Fruit fly (Drosophila melanogaster) whole organism, embryonic: ENCODE data around the gene CG16972.

Experiments
- Atf-2 ChIP-seq: fragments of 200-800 bp; sonication (Bioruptor generic); optimal IDR thresholded peaks from 2 replicates; lab custom pipeline; 2016; ENCODE audit warnings: missing biosample characterization, missing genetic modification characterization
- Bgb ChIP-seq: fragments of 200-800 bp; sonication (Bioruptor generic); IDR thresholded peaks from 2 replicates; pipeline ENCODE4 v1.3.6; 2022; ENCODE audit warnings: missing biosample characterization, missing genetic modification characterization; ENCODE audit not compliant: partially characterized antibody
- CG10431 ChIP-seq: fragments of 200-800 bp; sonication (Bioruptor generic); optimal IDR thresholded peaks from 3 replicates; lab custom pipeline; 2018; ENCODE audit warnings: missing biosample characterization, mild to moderate bottlenecking, missing genetic modification characterization
- CG11504 ChIP-seq: fragments of 200-800 bp; sonication (Bioruptor generic); optimal IDR thresholded peaks from 3 replicates; lab custom pipeline; 2019; ENCODE audit warnings: missing biosample characterization, mild to moderate bottlenecking, missing genetic modification characterization, moderate library complexity
- CG13894 ChIP-seq: fragments of 200-800 bp; sonication (Bioruptor generic); optimal IDR thresholded peaks from 3 replicates; lab custom pipeline; 2018; ENCODE audit warnings: missing biosample characterization, mild to moderate bottlenecking, missing genetic modification characterization, moderate library complexity
- CG15601 ChIP-seq: fragments of 200-800 bp; sonication (Bioruptor generic); optimal IDR thresholded peaks from 3 replicates; lab custom pipeline; 2019; ENCODE audit warnings: missing biosample characterization, mild to moderate bottlenecking, missing genetic modification characterization, moderate library complexity
- CG17328 ChIP-seq: fragments of 200-800 bp; sonication (Bioruptor generic); IDR thresholded peaks from 2 replicates; pipeline ENCODE4 v1.3.6; 2022; ENCODE audit warnings: missing biosample characterization, missing genetic modification characterization
- CG18262 ChIP-seq: fragments of 200-800 bp; optimal IDR thresholded peaks from 3 replicates; lab custom pipeline; 2019; ENCODE audit warnings: missing biosample characterization, mild to moderate bottlenecking, missing genetic modification characterization, moderate library complexity
- CG2199 ChIP-seq: fragments of 200-800 bp; sonication (Bioruptor generic); IDR thresholded peaks from 3 replicates; pipeline ENCODE4 v1.3.6; 2022; ENCODE audit warnings: missing biosample characterization, missing genetic modification characterization
- CG6175 ChIP-seq: fragments of 200-800 bp; sonication (Bioruptor generic); IDR thresholded peaks from 3 replicates; pipeline ENCODE4 v1.3.6; 2022; ENCODE audit warnings: missing biosample characterization, missing genetic modification characterization
- CG7372 ChIP-seq: fragments of 200-800 bp; sonication (Bioruptor generic); IDR thresholded peaks from 2 replicates; pipeline ENCODE4 v1.3.6; 2022; ENCODE audit warnings: missing biosample characterization, missing genetic modification characterization
- CG9797 ChIP-seq: fragments of 200-800 bp; sonication (Bioruptor generic); optimal IDR thresholded peaks from 3 replicates; lab custom pipeline; 2018; ENCODE audit warnings: missing biosample characterization, mild to moderate bottlenecking, missing genetic modification characterization
- CG9876 ChIP-seq: fragments of 200-800 bp; sonication (Bioruptor generic); optimal IDR thresholded peaks from 2 replicates; lab custom pipeline; 2016; ENCODE audit warnings: missing biosample characterization, missing genetic modification characterization
- E2f2 ChIP-seq: fragments of 200-800 bp; sonication (Bioruptor generic); IDR thresholded peaks from 2 replicates; pipeline ENCODE4 v1.3.6; 2022; ENCODE audit warnings: missing biosample characterization, missing genetic modification characterization
- Ets97D ChIP-seq: fragments of 200-800 bp; sonication (Bioruptor generic); optimal IDR thresholded peaks from 3 replicates; lab custom pipeline; 2016; ENCODE audit warnings: missing biosample characterization, missing genetic modification characterization
- Hey ChIP-seq: fragments of 200-800 bp; sonication (Bioruptor generic); optimal IDR thresholded peaks from 3 replicates; lab custom pipeline; 2018; ENCODE audit warnings: missing biosample characterization, mild to moderate bottlenecking, missing genetic modification characterization
- HmgD ChIP-seq: fragments of 200-800 bp; sonication (Bioruptor generic); optimal IDR thresholded peaks from 3 replicates; lab custom pipeline; 2016; ENCODE audit warnings: missing biosample characterization, missing genetic modification characterization
- HmgZ ChIP-seq: fragments of 200-800 bp; sonication (Bioruptor generic); optimal IDR thresholded peaks from 2 replicates; lab custom pipeline; 2018; ENCODE audit warnings: missing biosample characterization, mild to moderate bottlenecking, missing genetic modification characterization
- Hr39 ChIP-seq: fragments of >200 bp; optimal IDR thresholded peaks from 2 replicates; lab custom pipeline; 2017
- Med ChIP-seq: fragments of 200-800 bp; sonication (Bioruptor generic); peaks from one replicate; lab custom pipeline; 2016; ENCODE audit warnings: missing biosample characterization, missing genetic modification characterization, mild to moderate bottlenecking, inconsistent platforms, moderate library complexity
- Oaz ChIP-seq: fragments of 200-800 bp; sonication (Bioruptor generic); IDR thresholded peaks from 2 replicates; pipeline ENCODE4 v1.3.6; 2022; ENCODE audit warnings: missing biosample characterization, missing genetic modification characterization
- Scr ChIP-seq: fragments of 200-800 bp; sonication (Bioruptor generic); IDR thresholded peaks from 2 replicates; pipeline ENCODE4 v1.3.6; 2022; ENCODE audit warnings: missing biosample characterization, missing genetic modification characterization; ENCODE audit not compliant: partially characterized antibody
- Xrp1 ChIP-seq: fragments of 200-800 bp; sonication (Bioruptor generic); IDR thresholded peaks from 2 replicates; pipeline ENCODE4 v1.3.6; 2022; ENCODE audit warnings: missing biosample characterization, missing genetic modification characterization
- bigmax ChIP-seq: fragments of 200-800 bp; sonication (Bioruptor generic); optimal IDR thresholded peaks from 2 replicates; lab custom pipeline; 2018; ENCODE audit warnings: missing biosample characterization, mild to moderate bottlenecking, missing genetic modification characterization
- cg ChIP-seq: fragments of 200-800 bp; sonication (Bioruptor generic); optimal IDR thresholded peaks from 3 replicates; lab custom pipeline; 2019; ENCODE audit warnings: missing biosample characterization, mild to moderate bottlenecking, missing genetic modification characterization, moderate library complexity
- chinmo ChIP-seq: fragments of 200-800 bp; sonication (Bioruptor generic); IDR thresholded peaks from 4 replicates; pipeline ENCODE4 v1.3.6; 2022; ENCODE audit warnings: missing biosample characterization, missing genetic modification characterization; ENCODE audit not compliant: partially characterized antibody
- cwo ChIP-seq: fragments of 200-800 bp; sonication (Bioruptor generic); optimal IDR thresholded peaks from 3 replicates; lab custom pipeline; 2017; ENCODE audit warnings: missing biosample characterization, missing genetic modification characterization, mild to moderate bottlenecking, moderate library complexity, missing genetic modification reagents
- dm ChIP-seq: fragments of 200-800 bp; sonication (Bioruptor generic); optimal IDR thresholded peaks from 3 replicates; lab custom pipeline; 2016; ENCODE audit warnings: missing biosample characterization, missing genetic modification characterization
- ems ChIP-seq: fragments of 200-800 bp; sonication (Bioruptor generic); optimal IDR thresholded peaks from 3 replicates; lab custom pipeline; 2016; ENCODE audit warnings: missing biosample characterization, missing genetic modification characterization
- esg ChIP-seq: fragments of 200-800 bp; sonication (Bioruptor generic); conservative IDR thresholded peaks from 2 replicates; pipeline ENCODE4 v1.3.6; 2022; ENCODE audit warnings: missing biosample characterization, missing genetic modification characterization
- eyg ChIP-seq: fragments of 200-800 bp; sonication (Bioruptor generic); optimal IDR thresholded peaks from 3 replicates; lab custom pipeline; 2016; ENCODE audit warnings: missing biosample characterization, missing genetic modification characterization
- fru ChIP-seq: fragments of >200 bp; optimal IDR thresholded peaks from 2 replicates; lab custom pipeline; 2017
- fu2 ChIP-seq: fragments of 200-800 bp; sonication (Bioruptor generic); optimal IDR thresholded peaks from 2 replicates; lab custom pipeline; 2016; ENCODE audit warnings: missing biosample characterization, missing genetic modification characterization
- gem ChIP-seq: fragments of 200-800 bp; sonication (Bioruptor generic); optimal IDR thresholded peaks from 2 replicates; lab custom pipeline; 2019; ENCODE audit warnings: missing biosample characterization, mild to moderate bottlenecking, missing genetic modification characterization, moderate library complexity
- ham ChIP-seq: fragments of 200-800 bp; sonication (Bioruptor generic); IDR thresholded peaks from 2 replicates; pipeline ENCODE4 v1.3.6; 2022; ENCODE audit warnings: missing biosample characterization, missing genetic modification characterization
- hkb ChIP-seq, 2 experiments: fragments of 200-800 bp in 1 of 2; fragments of >200 bp in 1 of 2; sonication (Bioruptor generic) in 1 of 2; IDR thresholded peaks in 1 of 2; optimal IDR thresholded peaks in 1 of 2; 2 replicates each; pipeline versions ENCODE4 v1.3.6 to Lab custom; 2017 to 2022; ENCODE audit warnings: missing biosample characterization in 1 of 2, missing genetic modification characterization in 1 of 2
- lilli ChIP-seq: fragments of 200-800 bp; sonication (Bioruptor generic); optimal IDR thresholded peaks from 3 replicates; lab custom pipeline; 2016; ENCODE audit warnings: missing biosample characterization, missing genetic modification characterization
- oc ChIP-seq: fragments of 200-800 bp; sonication (Bioruptor generic); optimal IDR thresholded peaks from 2 replicates; lab custom pipeline; 2018; ENCODE audit warnings: missing biosample characterization, mild to moderate bottlenecking, missing genetic modification characterization, moderate library complexity
- odd ChIP-seq: fragments of 200-800 bp; sonication (Bioruptor generic); optimal IDR thresholded peaks from 2 replicates; lab custom pipeline; 2017; ENCODE audit warnings: missing biosample characterization, mild to moderate bottlenecking, missing genetic modification characterization
- pan ChIP-seq, 4 experiments: fragments of >200 bp in 3 of 4; fragments of 200-800 bp in 1 of 4; sonication (Bioruptor generic) in 1 of 4; optimal IDR thresholded peaks in 3 of 4; IDR thresholded peaks in 1 of 4; 2 replicates each; pipeline versions ENCODE4 v1.3.6 to Lab custom; 2017 to 2022; ENCODE audit warnings: missing biosample characterization in 2 of 4, missing genetic modification characterization in 2 of 4, mixed read lengths in 1 of 4
- pho ChIP-seq: fragments of 200-800 bp; sonication (Bioruptor generic); optimal IDR thresholded peaks from 2 replicates; lab custom pipeline; 2016; ENCODE audit warnings: missing biosample characterization, missing genetic modification characterization
- ro ChIP-seq: fragments of 200-800 bp; sonication (Bioruptor generic); IDR thresholded peaks from 2 replicates; pipeline ENCODE4 v1.3.6; 2022; ENCODE audit warnings: missing biosample characterization, missing genetic modification characterization
- sc ChIP-seq, 3 experiments: fragments of >200 bp in 2 of 3; fragments of 200-800 bp in 1 of 3; sonication (Bioruptor generic) in 1 of 3; optimal IDR thresholded peaks; 2 replicates in 2 of 3; 3 replicates in 1 of 3; lab custom pipeline; 2017; ENCODE audit warnings: mild to moderate bottlenecking in 1 of 3, missing biosample characterization in 1 of 3, missing genetic modification characterization in 1 of 3, missing genetic modification reagents in 1 of 3
- sens ChIP-seq: fragments of 200-800 bp; sonication (Bioruptor generic); peaks from one replicate; lab custom pipeline; 2016; ENCODE audit warnings: missing biosample characterization, missing genetic modification characterization
- twi ChIP-seq: fragments of 200-800 bp; optimal IDR thresholded peaks from 2 replicates; lab custom pipeline; 2019; ENCODE audit warnings: missing biosample characterization, mild to moderate bottlenecking, missing genetic modification characterization, moderate library complexity
- unc-4 ChIP-seq: fragments of 200-800 bp; sonication (Bioruptor generic); IDR thresholded peaks from 2 replicates; pipeline ENCODE4 v1.3.6; 2022; ENCODE audit warnings: missing biosample characterization, missing genetic modification characterization; ENCODE audit not compliant: partially characterized antibody

The CG16972 gene

dm6 chr2L:13165802-13166347 is 37.2 kb downstream of the CG16972 start, which contains the start of gene DnaJ-H (continued):
- peak; percentile 51; the same call in 1 of the 4 replicates for TF ChIP-seq chinmo (GFP tag; lab: Robert Waterston, UW)
- TF ChIP-seq CG9797 (GFP tag; lab: Kevin White, UChicago): no peak
- no peak for TF ChIP-seq HmgZ (tag; lab: Kevin White, UChicago)
- no peak for TF ChIP-seq CG6175 (GFP tag; lab: Robert Waterston, UW)
- TF ChIP-seq fru (lab: Kevin White, UChicago): no peak
- TF ChIP-seq Oaz (GFP tag; lab: Robert Waterston, UW): no peak
- TF ChIP-seq Hey (tag; lab: Kevin White, UChicago): no peak
- TF ChIP-seq CG9876 (GFP tag; lab: Kevin White, UChicago): no peak
- no peak for TF ChIP-seq oc (tag; lab: Kevin White, UChicago)
- no peak for TF ChIP-seq ro (GFP tag; lab: Robert Waterston, UW)
- no peak for TF ChIP-seq Xrp1
- TF ChIP-seq ham (GFP tag; lab: Robert Waterston, UW): no peak
- TF ChIP-seq CG11504: no peak
- TF ChIP-seq Scr (GFP tag; lab: Robert Waterston, UW): 0 out of 2 replicates have a peak, but pooled peaks have one; percentile 29
- no peak for TF ChIP-seq cwo (GFP tag; lab: Kevin White, UChicago)
- TF ChIP-seq Hr39 (lab: Kevin White, UChicago): peak; percentile 83
- TF ChIP-seq sens (GFP tag; lab: Kevin White, UChicago): no peak
- no peak for TF ChIP-seq CG17328 (GFP tag; lab: Robert Waterston, UW)
- TF ChIP-seq Ets97D (GFP tag; lab: Kevin White, UChicago): no peak
- no peak for TF ChIP-seq gem (tag; lab: Kevin White, UChicago)
- TF ChIP-seq cg (GFP tag; lab: Kevin White, UChicago): peak; percentile 65
- TF ChIP-seq esg: no peak
- TF ChIP-seq CG18262 (tag; lab: Kevin White, UChicago): no peak
- TF ChIP-seq twi (tag; lab: Kevin White, UChicago): no peak
- TF ChIP-seq CG13894 (tag; lab: Kevin White, UChicago): no peak
- TF ChIP-seq odd (GFP tag; lab: Kevin White, UChicago): no peak
- no peak for TF ChIP-seq sc (optimal IDR thresholded peaks at IDR 0.05; lab: Kevin White, UChicago)
- no peak for TF ChIP-seq sc (GFP tag; optimal IDR thresholded peaks at IDR 0.05; lab: Kevin White, UChicago)
- TF ChIP-seq unc-4 (GFP tag; lab: Robert Waterston, UW): 0 out of 2 replicates have a peak, but pooled peaks have one; percentile 32
- no peak for TF ChIP-seq Med (GFP tag; lab: Kevin White, UChicago)
- TF ChIP-seq HmgD (GFP tag; lab: Kevin White, UChicago): no peak
- no peak for TF ChIP-seq lilli (GFP tag; lab: Kevin White, UChicago)
- no peak for TF ChIP-seq ems
- TF ChIP-seq Atf-2 (GFP tag; lab: Kevin White, UChicago): no peak
- no peak for TF ChIP-seq fu2
- TF ChIP-seq CG2199 (GFP tag; lab: Robert Waterston, UW): no peak
- no peak for TF ChIP-seq dm (GFP tag; lab: Kevin White, UChicago)
- no peak for TF ChIP-seq CG15601 (tag; lab: Kevin White, UChicago)
- no peak for TF ChIP-seq Bgb (GFP tag; lab: Robert Waterston, UW)
- TF ChIP-seq pho (GFP tag; lab: Kevin White, UChicago): no peak
- TF ChIP-seq hkb (optimal IDR thresholded peaks at IDR 0.05; lab: Kevin White, UChicago): no peak
- peak; percentile 17; the same call in 1 of the 2 replicates for TF ChIP-seq hkb (GFP tag; IDR thresholded peaks at IDR 0.05; lab: Robert Waterston, UW)
- no peak for TF ChIP-seq CG10431 (GFP tag; lab: Kevin White, UChicago)
- TF ChIP-seq eyg (GFP tag; lab: Kevin White, UChicago): no peak
- TF ChIP-seq pan (optimal IDR thresholded peaks at IDR 0.05; lab: Kevin White, UChicago): no peak
- TF ChIP-seq pan (GFP tag; optimal IDR thresholded peaks at IDR 0.05 in 1 of 2, IDR thresholded peaks at IDR 0.05 in 1 of 2): no peak
- no peak for TF ChIP-seq CG7372 (GFP tag; lab: Robert Waterston, UW)
- TF ChIP-seq bigmax: no peak
- TF ChIP-seq E2f2 (GFP tag; lab: Robert Waterston, UW): no peak
- TF ChIP-seq, all 482 proteins: peak for 28
